Worm (Caenorhabditis elegans): Measurements from ENCODE around the gene mltn-10.

ce11 chrII:14600852-14601313 is 22.0 kb upstream of the mltn-10 start, which contains the start of gene tps-2:
- TF ChIP-seq him-1 (tag; optimal IDR thresholded peaks at IDR 0.05) (no peak), dao-5 (tag; optimal IDR thresholded peaks at IDR 0.05) (no peak)

Measured in whole organism, L4/young adult.